Fruit fly (Drosophila melanogaster): ENCODE results near the gene mRpL49.

dm6 chrX:12925426-12926256 is 18.7 kb downstream of the mRpL49 start:
- TF ChIP-seq Clk (GFP tag; optimal IDR thresholded peaks at IDR 0.05) (no peak), Mnt (GFP tag; optimal IDR thresholded peaks at IDR 0.05) (no peak), pad (GFP tag; optimal IDR thresholded peaks at IDR 0.05) (peak; percentile 2), CG14711 (tag; optimal IDR thresholded peaks at IDR 0.05) (no peak), CG7045 (GFP tag; optimal IDR thresholded peaks at IDR 0.05) (no peak), CG7101 (tag; optimal IDR thresholded peaks at IDR 0.05) (peak; percentile 29)

Measured in whole organism, adult.